Fruit fly (Drosophila melanogaster) whole organism, embryonic: Measurements from ENCODE around the gene Tlk.

Experiments used
- CG10267 ChIP-seq: fragments of 200-800 bp; sonication (Bioruptor generic); optimal IDR thresholded peaks from 2 replicates; lab custom pipeline; 2018; ENCODE audit warnings: missing biosample characterization, mild to moderate bottlenecking, missing genetic modification characterization, moderate library complexity
- CG11695 ChIP-seq: fragments of 200-800 bp; sonication (Bioruptor generic); IDR thresholded peaks from 3 replicates; pipeline ENCODE4 v1.3.6; 2022; ENCODE audit warnings: missing biosample characterization, missing genetic modification characterization
- CG12659 ChIP-seq: fragments of 200-800 bp; sonication (Bioruptor generic); optimal IDR thresholded peaks from 3 replicates; lab custom pipeline; 2017; ENCODE audit warnings: mild to moderate bottlenecking, missing biosample characterization, missing genetic modification reagents, missing genetic modification characterization
- CG13894 ChIP-seq: fragments of 200-800 bp; sonication (Bioruptor generic); optimal IDR thresholded peaks from 3 replicates; lab custom pipeline; 2018; ENCODE audit warnings: missing biosample characterization, mild to moderate bottlenecking, missing genetic modification characterization, moderate library complexity
- CG14050 ChIP-seq: fragments of 200-800 bp; sonication (Bioruptor generic); IDR thresholded peaks from 3 replicates; pipeline ENCODE4 v1.3.6; 2022; ENCODE audit warnings: missing biosample characterization, missing genetic modification characterization
- CG14441 ChIP-seq: fragments of 200-800 bp; sonication (Bioruptor generic); IDR thresholded peaks from 2 replicates; pipeline ENCODE4 v1.3.6; 2022; ENCODE audit warnings: missing biosample characterization, missing genetic modification characterization
- CG15514 ChIP-seq: fragments of 200-800 bp; sonication (Bioruptor generic); optimal IDR thresholded peaks from 3 replicates; lab custom pipeline; 2017; ENCODE audit warnings: missing biosample characterization, missing genetic modification characterization, mild to moderate bottlenecking, moderate library complexity, missing genetic modification reagents
- CG15601 ChIP-seq: fragments of 200-800 bp; sonication (Bioruptor generic); optimal IDR thresholded peaks from 3 replicates; lab custom pipeline; 2019; ENCODE audit warnings: missing biosample characterization, mild to moderate bottlenecking, missing genetic modification characterization, moderate library complexity
- CG17829 ChIP-seq: fragments of 200-800 bp; optimal IDR thresholded peaks from 2 replicates; lab custom pipeline; 2019; ENCODE audit warnings: missing biosample characterization, mild to moderate bottlenecking, missing genetic modification characterization, moderate library complexity
- CG1792 ChIP-seq: fragments of 200-800 bp; sonication (Bioruptor generic); optimal IDR thresholded peaks from 2 replicates; lab custom pipeline; 2016; ENCODE audit warnings: missing biosample characterization, missing genetic modification characterization
- CG18476 ChIP-seq: fragments of 200-800 bp; sonication (Bioruptor generic); optimal IDR thresholded peaks from 2 replicates; lab custom pipeline; 2016; ENCODE audit warnings: missing biosample characterization, mild to moderate bottlenecking, missing genetic modification characterization
- CG18619 ChIP-seq: fragments of 200-800 bp; sonication (Bioruptor generic); optimal IDR thresholded peaks from 3 replicates; lab custom pipeline; 2017; ENCODE audit warnings: missing biosample characterization, mild to moderate bottlenecking, missing genetic modification characterization
- CG2199 ChIP-seq: fragments of 200-800 bp; sonication (Bioruptor generic); IDR thresholded peaks from 3 replicates; pipeline ENCODE4 v1.3.6; 2022; ENCODE audit warnings: missing biosample characterization, missing genetic modification characterization
- CG32532 ChIP-seq: fragments of 200-800 bp; sonication (Bioruptor generic); IDR thresholded peaks from 2 replicates; pipeline ENCODE4 v1.3.6; 2022; ENCODE audit warnings: missing biosample characterization, missing genetic modification characterization
- CG4707 ChIP-seq: fragments of 200-800 bp; sonication (Bioruptor generic); optimal IDR thresholded peaks from 2 replicates; lab custom pipeline; 2018; ENCODE audit warnings: missing biosample characterization, mild to moderate bottlenecking, missing genetic modification characterization, moderate library complexity
- CG7928 ChIP-seq: fragments of 200-800 bp; sonication (Bioruptor generic); optimal IDR thresholded peaks from 2 replicates; lab custom pipeline; 2017; ENCODE audit warnings: missing biosample characterization, mild to moderate bottlenecking, missing genetic modification characterization
- CG8089 ChIP-seq: fragments of 200-800 bp; sonication (Bioruptor generic); optimal IDR thresholded peaks from 3 replicates; lab custom pipeline; 2016; ENCODE audit warnings: missing biosample characterization, missing genetic modification characterization
- CG9609 ChIP-seq: fragments of 200-800 bp; sonication (Bioruptor generic); optimal IDR thresholded peaks from 3 replicates; lab custom pipeline; 2016; ENCODE audit warnings: missing biosample characterization, missing genetic modification characterization
- CTCF ChIP-seq: fragments of 200-800 bp; sonication (Bioruptor generic); optimal IDR thresholded peaks from 2 replicates; lab custom pipeline; 2017; ENCODE audit warnings: missing biosample characterization, mild to moderate bottlenecking, missing genetic modification characterization, moderate library complexity
- CrebB ChIP-seq: fragments of 200-800 bp; sonication (Bioruptor generic); optimal IDR thresholded peaks from 3 replicates; lab custom pipeline; 2018; ENCODE audit warnings: missing biosample characterization, mild to moderate bottlenecking, missing genetic modification characterization
- Dbx ChIP-seq: fragments of 200-800 bp; sonication (Bioruptor generic); IDR thresholded peaks from 3 replicates; pipeline ENCODE4 v1.3.6; 2022; ENCODE audit warnings: missing biosample characterization, missing genetic modification characterization
- Eip74EF ChIP-seq, 2 experiments: fragments of 200-800 bp in 1 of 2; fragments of >200 bp in 1 of 2; sonication (Bioruptor generic) in 1 of 2; optimal IDR thresholded peaks; 2 replicates each; lab custom pipeline; 2017 to 2019; ENCODE audit warnings: missing biosample characterization in 2 of 2, missing genetic modification characterization in 2 of 2, mild to moderate bottlenecking in 1 of 2, moderate library complexity in 1 of 2
- HLHmδ ChIP-seq: fragments of 200-800 bp; sonication (Bioruptor generic); optimal IDR thresholded peaks from 2 replicates; lab custom pipeline; 2018; ENCODE audit warnings: missing biosample characterization, mild to moderate bottlenecking, missing genetic modification characterization, moderate library complexity
- Hand ChIP-seq: fragments of 200-800 bp; sonication (Bioruptor generic); optimal IDR thresholded peaks from 2 replicates; lab custom pipeline; 2017; ENCODE audit warnings: mild to moderate bottlenecking, missing biosample characterization, missing genetic modification reagents, missing genetic modification characterization
- Lhr ChIP-seq: fragments of 200-800 bp; sonication (Bioruptor generic); optimal IDR thresholded peaks from 3 replicates; lab custom pipeline; 2017; ENCODE audit warnings: mild to moderate bottlenecking, missing biosample characterization, missing genetic modification reagents, missing genetic modification characterization
- MESR4 ChIP-seq: fragments of 200-800 bp; sonication (Bioruptor generic); optimal IDR thresholded peaks from 2 replicates; lab custom pipeline; 2018; ENCODE audit warnings: missing biosample characterization, mild to moderate bottlenecking, missing genetic modification characterization, moderate library complexity
- NFAT ChIP-seq: fragments of 200-800 bp; sonication (Bioruptor generic); IDR thresholded peaks from 2 replicates; pipeline ENCODE4 v1.3.6; 2022; ENCODE audit warnings: missing biosample characterization, missing genetic modification characterization
- Sin3A ChIP-seq: fragments of >200 bp; optimal IDR thresholded peaks from 2 replicates; lab custom pipeline; 2018
- TFAM ChIP-seq: fragments of 200-800 bp; sonication (Bioruptor generic); optimal IDR thresholded peaks from 2 replicates; lab custom pipeline; 2017; ENCODE audit warnings: missing biosample characterization, missing genetic modification characterization, inconsistent platforms
- Taf1 ChIP-seq: fragments of 200-800 bp; sonication (Bioruptor generic); IDR thresholded peaks from 2 replicates; pipeline ENCODE4 v1.3.6; 2022; ENCODE audit warnings: missing biosample characterization, missing genetic modification characterization
- Xbp1 ChIP-seq: fragments of 200-800 bp; sonication (Bioruptor generic); optimal IDR thresholded peaks from 3 replicates; lab custom pipeline; 2016; ENCODE audit warnings: missing biosample characterization, mild to moderate bottlenecking, missing genetic modification characterization
- bab2 ChIP-seq: fragments of 200-800 bp; sonication (Bioruptor generic); optimal IDR thresholded peaks from 2 replicates; lab custom pipeline; 2016; ENCODE audit warnings: missing biosample characterization, missing genetic modification characterization
- bcd ChIP-seq: fragments of 200-800 bp; sonication (Bioruptor generic); optimal IDR thresholded peaks from 2 replicates; lab custom pipeline; 2017; ENCODE audit warnings: missing biosample characterization, mild to moderate bottlenecking, missing genetic modification characterization
- caup ChIP-seq: fragments of 200-800 bp; sonication (Bioruptor generic); optimal IDR thresholded peaks from 3 replicates; lab custom pipeline; 2017; ENCODE audit warnings: missing biosample characterization, mild to moderate bottlenecking, missing genetic modification characterization, moderate library complexity; ENCODE audit not compliant: severe bottlenecking
- chinmo ChIP-seq: fragments of 200-800 bp; sonication (Bioruptor generic); IDR thresholded peaks from 4 replicates; pipeline ENCODE4 v1.3.6; 2022; ENCODE audit warnings: missing biosample characterization, missing genetic modification characterization; ENCODE audit not compliant: partially characterized antibody
- crp ChIP-seq, 2 experiments: fragments of 200-800 bp; sonication (Bioruptor generic); optimal IDR thresholded peaks; 2 replicates in 1 of 2; 3 replicates in 1 of 2; lab custom pipeline; 2017; ENCODE audit warnings: missing biosample characterization in 2 of 2, missing genetic modification characterization in 2 of 2, mild to moderate bottlenecking in 1 of 2, moderate library complexity in 1 of 2
- esg ChIP-seq: fragments of 200-800 bp; sonication (Bioruptor generic); conservative IDR thresholded peaks from 2 replicates; pipeline ENCODE4 v1.3.6; 2022; ENCODE audit warnings: missing biosample characterization, missing genetic modification characterization
- eyg ChIP-seq: fragments of 200-800 bp; sonication (Bioruptor generic); optimal IDR thresholded peaks from 3 replicates; lab custom pipeline; 2016; ENCODE audit warnings: missing biosample characterization, missing genetic modification characterization
- fu2 ChIP-seq: fragments of 200-800 bp; sonication (Bioruptor generic); optimal IDR thresholded peaks from 2 replicates; lab custom pipeline; 2016; ENCODE audit warnings: missing biosample characterization, missing genetic modification characterization
- knrl ChIP-seq: fragments of 200-800 bp; sonication (Bioruptor generic); IDR thresholded peaks from 3 replicates; pipeline ENCODE4 v1.3.6; 2022; ENCODE audit warnings: missing biosample characterization, missing genetic modification characterization; ENCODE audit not compliant: partially characterized antibody
- lbe ChIP-seq: fragments of 200-800 bp; sonication (Bioruptor generic); optimal IDR thresholded peaks from 2 replicates; lab custom pipeline; 2016; ENCODE audit warnings: missing biosample characterization, mild to moderate bottlenecking, missing genetic modification characterization
- oc ChIP-seq: fragments of 200-800 bp; sonication (Bioruptor generic); optimal IDR thresholded peaks from 2 replicates; lab custom pipeline; 2018; ENCODE audit warnings: missing biosample characterization, mild to moderate bottlenecking, missing genetic modification characterization, moderate library complexity
- phol ChIP-seq: fragments of 200-800 bp; sonication (Bioruptor generic); optimal IDR thresholded peaks from 3 replicates; lab custom pipeline; 2018; ENCODE audit warnings: missing biosample characterization, mild to moderate bottlenecking, missing genetic modification characterization, moderate library complexity
- pzg ChIP-seq: fragments of 200-800 bp; sonication (Bioruptor generic); optimal IDR thresholded peaks from 3 replicates; lab custom pipeline; 2018; ENCODE audit warnings: missing biosample characterization, mild to moderate bottlenecking, missing genetic modification characterization, moderate library complexity
- repo ChIP-seq: fragments of 200-800 bp; sonication (Bioruptor generic); optimal IDR thresholded peaks from 2 replicates; lab custom pipeline; 2016; ENCODE audit warnings: missing biosample characterization, missing genetic modification characterization
- stc ChIP-seq: fragments of 200-800 bp; sonication (Bioruptor generic); IDR thresholded peaks from 2 replicates; pipeline ENCODE4 v1.3.6; 2022; ENCODE audit warnings: missing biosample characterization, missing genetic modification characterization
- vnd ChIP-seq: fragments of 200-800 bp; sonication (Bioruptor generic); IDR thresholded peaks from 3 replicates; pipeline ENCODE4 v1.3.6; 2022; ENCODE audit warnings: missing biosample characterization, missing genetic modification characterization; ENCODE audit not compliant: partially characterized antibody
- zen ChIP-seq: fragments of 200-800 bp; sonication (Bioruptor generic); optimal IDR thresholded peaks from 3 replicates; lab custom pipeline; 2018; ENCODE audit warnings: missing biosample characterization, mild to moderate bottlenecking, missing genetic modification characterization, moderate library complexity

Tlk gene

dm6 chrX:3742002-3742722, 22.4 kb downstream of the Tlk start (continued):
- TF ChIP-seq CG2199 (GFP tag; lab: Robert Waterston, UW) (peak; percentile 100), CG4707 (peak; percentile 94), lbe (peak; percentile 99), Xbp1 (GFP tag; lab: Kevin White, UChicago) (peak; percentile 99), stc (GFP tag; lab: Robert Waterston, UW) (peak; percentile 99), CG12659 (GFP tag; lab: Kevin White, UChicago) (peak; percentile 100), CG14441 (GFP tag; lab: Robert Waterston, UW) (peak; percentile 100), pzg (GFP tag; lab: Kevin White, UChicago) (peak; percentile 46), oc (tag; lab: Kevin White, UChicago) (peak; percentile 99), CG14050 (peak; percentile 99), CG15514 (GFP tag; lab: Kevin White, UChicago) (peak; percentile 96), Taf1 (GFP tag; lab: Robert Waterston, UW) (peak; percentile 99), eyg (GFP tag; lab: Kevin White, UChicago) (peak; percentile 98), CG17829 (peak; percentile 100), CG9609 (GFP tag; lab: Kevin White, UChicago) (peak; percentile 99), zen (tag; lab: Kevin White, UChicago) (peak; percentile 99), CG18619 (GFP tag; lab: Kevin White, UChicago) (peak; percentile 100), esg (GFP tag; lab: Robert Waterston, UW) (peak; percentile 99), crp (GFP tag; optimal IDR thresholded peaks at IDR 0.05; lab: Kevin White, UChicago) (peak; percentile 47 to 78), Sin3A (lab: Kevin White, UChicago) (no peak), MESR4 (GFP tag; lab: Kevin White, UChicago) (peak; percentile 85), CG1792 (GFP tag; lab: Kevin White, UChicago) (peak; percentile 99), CTCF (GFP tag; lab: Kevin White, UChicago) (peak; percentile 77), fu2 (GFP tag; lab: Kevin White, UChicago) (peak; percentile 99), CrebB (peak; percentile 99), TFAM (peak; percentile 95), phol (tag; lab: Kevin White, UChicago) (peak; percentile 99), CG10267 (tag; lab: Kevin White, UChicago) (peak; percentile 98), Lhr (peak; percentile 99), Eip74EF (GFP tag; optimal IDR thresholded peaks at IDR 0.05; lab: Kevin White, UChicago) (peak in 1 of 2 experiments; percentile 98), CG7928 (GFP tag; lab: Kevin White, UChicago) (peak; percentile 87), knrl (GFP tag; lab: Robert Waterston, UW) (no peak), CG13894 (peak; percentile 99), caup (GFP tag; lab: Kevin White, UChicago) (peak; percentile 100), CG8089 (peak; percentile 99), repo (GFP tag; lab: Kevin White, UChicago) (peak; percentile 99), HLHmδ (peak; percentile 66), bcd (GFP tag; lab: Kevin White, UChicago) (peak; percentile 100), vnd (GFP tag; lab: Robert Waterston, UW) (no peak), CG18476 (GFP tag; lab: Kevin White, UChicago) (peak; percentile 99), chinmo (GFP tag; lab: Robert Waterston, UW) (peak; percentile 99), CG32532 (GFP tag; lab: Robert Waterston, UW) (peak; percentile 100), Dbx (GFP tag; lab: Robert Waterston, UW) (peak; percentile 100), NFAT (GFP tag; lab: Robert Waterston, UW) (peak; percentile 100), CG11695 (GFP tag; lab: Robert Waterston, UW) (peak; percentile 99), bab2 (GFP tag; lab: Kevin White, UChicago) (peak; percentile 99), CG15601 (tag; lab: Kevin White, UChicago) (peak; percentile 99), Hand (peak; percentile 100)
